Worm (Caenorhabditis elegans): ENCODE results near the gene gcy-29.

The gcy-29 gene

ce11 chrII:14561549-14562115 lies 13.0 kb upstream of the gcy-29 start, which contains the start of gene mog-4 (continued):
- TF ChIP-seq ces-1 (GFP tag; optimal IDR thresholded peaks at IDR 0.05) = peak; percentile 34
- TF ChIP-seq dpl-1 (GFP tag; optimal IDR thresholded peaks at IDR 0.05) = peak; percentile 74 to 83 (median 77)
- TF ChIP-seq ceh-90 (tag; optimal IDR thresholded peaks at IDR 0.05) = peak; percentile 82
- peak; percentile 95 for TF ChIP-seq ceh-8 (GFP tag; optimal IDR thresholded peaks at IDR 0.05)
- peak; percentile 96 for TF ChIP-seq egl-13 (tag; optimal IDR thresholded peaks at IDR 0.05)
- peak; percentile 100 for TF ChIP-seq nhr-19 (GFP tag; conservative IDR thresholded peaks at IDR 0.05)
- peak; percentile 96 for TF ChIP-seq rnt-1 (tag; optimal IDR thresholded peaks at IDR 0.05)
- TF ChIP-seq aha-1 (tag; optimal IDR thresholded peaks at IDR 0.05) = peak; percentile 6
- peak; percentile 86 for TF ChIP-seq elt-2 (tag; optimal IDR thresholded peaks at IDR 0.05)
- TF ChIP-seq unc-86 (tag; optimal IDR thresholded peaks at IDR 0.05) = peak; percentile 97
- peak; percentile 19 for TF ChIP-seq hpl-2 (GFP tag; optimal IDR thresholded peaks at IDR 0.05)
- peak; percentile 74 for TF ChIP-seq jun-1 (tag; optimal IDR thresholded peaks at IDR 0.05)
- TF ChIP-seq isw-1 (GFP tag; IDR thresholded peaks at IDR 0.05) = peak; percentile 100
- peak; percentile 98 for TF ChIP-seq fkh-8 (tag; optimal IDR thresholded peaks at IDR 0.05)
- peak; percentile 93 for TF ChIP-seq ceh-63 (GFP tag; optimal IDR thresholded peaks at IDR 0.05)
- TF ChIP-seq xbp-1 (tag; optimal IDR thresholded peaks at IDR 0.05) = peak; percentile 96

- TF ChIP-seq jun-1 (tag; optimal IDR thresholded peaks at IDR 0.05) (no peak), nhr-90 (tag; optimal IDR thresholded peaks at IDR 0.05; ENCODE audit: poor library complexity) (no peak), nhr-76 (tag; optimal IDR thresholded peaks at IDR 0.05) (no peak), fkh-10 (GFP tag; optimal IDR thresholded peaks at IDR 0.05) (peak; percentile 55), unc-30 (tag; optimal IDR thresholded peaks at IDR 0.05) (no peak), hpl-2 (GFP tag; optimal IDR thresholded peaks at IDR 0.05) (no peak), vab-15 (tag; optimal IDR thresholded peaks at IDR 0.05) (no peak)
These were observed 6.4 kb upstream of the gcy-29 start for ce11 chrII:14555019-14555418.

ce11 chrII:14550613-14551012 lies 2.0 kb upstream of the gcy-29 start, which contains the start of gene nlp-41:
Gene nlp-41 (plus strand): TSS chrII:14550913.
- TF ChIP-seq lin-13 (GFP tag; optimal IDR thresholded peaks at IDR 0.05) (no peak), ces-1 (GFP tag; optimal IDR thresholded peaks at IDR 0.05) (no peak), fkh-8 (tag; optimal IDR thresholded peaks at IDR 0.05) (no peak), nhr-20 (tag; optimal IDR thresholded peaks at IDR 0.05) (no peak), F16B12.6 (tag; optimal IDR thresholded peaks at IDR 0.05) (no peak), C34B4.2 (tag; optimal IDR thresholded peaks at IDR 0.05) (no peak), nhr-71 (tag; optimal IDR thresholded peaks at IDR 0.05) (no peak), hlh-17 (GFP tag; optimal IDR thresholded peaks at IDR 0.05; ENCODE audit: borderline replicate concordance) (no peak), lsy-2 (tag; optimal IDR thresholded peaks at IDR 0.05) (no peak), nhr-47 (tag; optimal IDR thresholded peaks at IDR 0.05) (no peak)

ce11 chrII:14540551-14540950 lies 8.0 kb downstream of the gcy-29 start:
- peak; percentile 12 for TF ChIP-seq elt-2 (tag; optimal IDR thresholded peaks at IDR 0.05)
- TF ChIP-seq fkh-4 (tag; optimal IDR thresholded peaks at IDR 0.05; ENCODE audit: borderline replicate concordance) = no peak

ce11 chrII:14537728-14538127 lies 10.9 kb downstream of the gcy-29 start, which contains the start of the genes clec-147 and C04H5.7:
Gene clec-147 (minus strand): TSS chrII:14537828.
Gene C04H5.7 (plus strand): TSS chrII:14537946.
- TF ChIP-seq efl-1 (optimal IDR thresholded peaks at IDR 0.05) (no peak), efl-1 (GFP tag; optimal IDR thresholded peaks at IDR 0.05 in 1 of 2) (peak in 1 of 2 experiments; percentile 51), zag-1 (tag; optimal IDR thresholded peaks at IDR 0.05) (no peak)
